Fruit fly (Drosophila melanogaster): ENCODE results near the gene Usp7.

Gene Usp7

DNA sequence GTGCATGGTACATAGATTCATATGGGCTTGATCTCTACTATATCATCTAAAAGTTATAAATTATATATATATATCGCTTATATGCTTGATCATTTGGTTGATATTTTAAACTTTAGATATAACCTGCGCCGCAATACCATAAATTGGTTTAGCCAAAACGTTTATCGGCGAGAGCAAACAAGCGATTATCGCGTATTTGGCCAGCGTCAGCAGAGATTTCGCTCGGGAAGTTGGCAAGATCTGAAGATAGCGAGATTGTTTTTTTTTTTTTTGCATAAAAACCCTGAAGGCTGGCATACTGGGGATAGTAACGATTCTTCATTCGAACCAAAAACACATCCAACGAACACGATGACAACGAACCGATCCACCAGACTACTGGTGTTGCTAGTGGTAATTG, 30.7 kb upstream of the Usp7 start, which contains the start of gene Muc11A (continued):
- no peak for TF ChIP-seq Taf1 (GFP tag; IDR thresholded peaks at IDR 0.05)
- no peak for TF ChIP-seq slbo (GFP tag; IDR thresholded peaks at IDR 0.05)
- TF ChIP-seq inv (GFP tag; IDR thresholded peaks at IDR 0.05; ENCODE audit: partially characterized antibody) = no peak

DNA sequence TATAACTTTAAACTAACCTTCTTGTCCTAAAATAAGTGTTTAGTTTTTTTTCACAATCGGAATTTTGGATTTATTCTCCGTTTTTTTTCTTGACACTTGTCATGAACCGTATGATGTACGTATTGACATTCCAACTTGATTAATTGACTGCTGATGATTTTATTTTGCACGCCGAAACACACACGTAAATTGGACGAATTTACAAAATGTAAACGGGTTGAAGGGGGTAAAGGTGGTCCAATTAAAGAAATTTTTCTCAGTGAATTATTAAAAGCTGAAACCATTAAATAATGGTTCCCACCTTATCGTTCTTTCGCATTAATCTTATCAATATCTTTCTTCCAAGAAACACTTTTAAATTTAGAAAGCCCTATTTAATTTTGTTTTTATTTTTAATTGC, 27.7 kb upstream of the Usp7 start, which contains the start of gene Uch-L5R:
Uch-L5R (minus strand) TSS at position 101 of the 400 bp plus-strand sequence.
- TF ChIP-seq ERR (GFP tag; optimal IDR thresholded peaks at IDR 0.05) (no peak), CG4730 (GFP tag; IDR thresholded peaks at IDR 0.05) (no peak), CG9817 (tag; optimal IDR thresholded peaks at IDR 0.05) (no peak), CG33557 (GFP tag; optimal IDR thresholded peaks at IDR 0.05) (no peak), CG12744 (GFP tag; optimal IDR thresholded peaks at IDR 0.05) (no peak), CG4854 (GFP tag; optimal IDR thresholded peaks at IDR 0.05) (no peak), ind (GFP tag; optimal IDR thresholded peaks at IDR 0.05) (no peak), ham (GFP tag; IDR thresholded peaks at IDR 0.05) (no peak), HmgD (GFP tag; optimal IDR thresholded peaks at IDR 0.05) (no peak), CG32532 (GFP tag; IDR thresholded peaks at IDR 0.05) (no peak), CG34422 (GFP tag; IDR thresholded peaks at IDR 0.05) (no peak), CG18619 (GFP tag; optimal IDR thresholded peaks at IDR 0.05) (no peak)

- TF ChIP-seq vvl (GFP tag; IDR thresholded peaks at IDR 0.05) (no peak), CG10267 (tag; optimal IDR thresholded peaks at IDR 0.05) (no peak), bcd (GFP tag; optimal IDR thresholded peaks at IDR 0.05) (no peak), CG30431 (GFP tag; optimal IDR thresholded peaks at IDR 0.05) (no peak), scrt (GFP tag; optimal IDR thresholded peaks at IDR 0.05) (peak; percentile 50), CG1647 (GFP tag; optimal IDR thresholded peaks at IDR 0.05) (no peak), al (GFP tag; IDR thresholded peaks at IDR 0.05) (no peak), Hr39 (optimal IDR thresholded peaks at IDR 0.05) (peak; percentile 75), CG3407 (GFP tag; optimal IDR thresholded peaks at IDR 0.05) (no peak)
These were observed 21.5 kb upstream of the Usp7 start for dm6 chrX:12050292-12050691.

DNA sequence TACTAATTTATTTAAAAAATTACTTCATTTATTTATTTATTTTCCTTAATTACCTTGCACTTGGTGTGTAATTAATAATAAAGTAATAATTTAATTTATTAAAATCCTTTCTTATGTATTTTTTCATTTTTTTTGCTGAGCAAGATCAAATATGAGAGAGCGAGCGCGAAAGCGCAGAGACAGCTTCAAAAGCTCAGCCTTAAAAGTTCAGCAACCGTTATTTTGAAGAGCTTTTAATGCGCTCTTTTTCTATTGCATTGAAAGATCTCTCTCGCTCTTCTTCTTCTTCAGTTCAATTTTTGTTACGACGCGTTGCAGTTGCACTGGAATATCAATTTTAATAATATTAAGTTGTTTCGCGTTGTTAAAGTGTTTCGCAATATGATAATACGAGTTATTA, 14.6 kb upstream of the Usp7 start, which contains the start of gene Ten-a:
Ten-a (plus strand) TSS at position 301 of the 400 bp plus-strand sequence.
- TF ChIP-seq dysf (GFP tag; IDR thresholded peaks at IDR 0.05) (no peak), CG5180 (GFP tag; optimal IDR thresholded peaks at IDR 0.05) (peak; percentile 27), Trl (optimal IDR thresholded peaks at IDR 0.05) (peak in 1 of 2 experiments; percentile 12), Trl (GFP tag; optimal IDR thresholded peaks at IDR 0.05) (no peak)

- TF ChIP-seq CTCF (GFP tag; optimal IDR thresholded peaks at IDR 0.05) (peak; percentile 93), Hsf (GFP tag; optimal IDR thresholded peaks at IDR 0.05) (no peak), stwl (tag; optimal IDR thresholded peaks at IDR 0.05) (peak; percentile 2), CG15601 (tag; optimal IDR thresholded peaks at IDR 0.05) (peak; percentile 7), Dp (GFP tag; optimal IDR thresholded peaks at IDR 0.05) (peak; percentile 17), CG31441 (GFP tag; IDR thresholded peaks at IDR 0.05) (no peak), ken (GFP tag; IDR thresholded peaks at IDR 0.05) (no peak), Myb (GFP tag; optimal IDR thresholded peaks at IDR 0.05) (peak; percentile 1), Pdp1 (GFP tag; optimal IDR thresholded peaks at IDR 0.05) (peak in 1 of 2 experiments; percentile 79), pita (GFP tag; optimal IDR thresholded peaks at IDR 0.05) (peak; percentile 17), ash1 (GFP tag; optimal IDR thresholded peaks at IDR 0.05) (no peak), CG3847 (GFP tag; IDR thresholded peaks at IDR 0.05) (no peak), Med (GFP tag) (peak; percentile 7), Nf-YA (GFP tag; IDR thresholded peaks at IDR 0.05) (no peak), Dip2 (GFP tag; IDR thresholded peaks at IDR 0.05) (peak; percentile 89), gem (tag; optimal IDR thresholded peaks at IDR 0.05) (peak; percentile 11), da (GFP tag; optimal IDR thresholded peaks at IDR 0.05) (no peak), CG11504 (tag; optimal IDR thresholded peaks at IDR 0.05) (peak; percentile 17), CG12391 (tag; optimal IDR thresholded peaks at IDR 0.05) (no peak)
These were observed 6.4 kb upstream of the Usp7 start for dm6 chrX:12035207-12035606.
